Fruit fly (Drosophila melanogaster) whole organism, pupa: Measurements from ENCODE around the gene Sirt2.

Experiments used
- CG15710 ChIP-seq: fragments of 200-800 bp; sonication (Bioruptor generic); optimal IDR thresholded peaks from 2 replicates; lab custom pipeline; 2018; ENCODE audit warnings: missing biosample characterization, mild to moderate bottlenecking, missing genetic modification characterization, moderate library complexity
- CG17806 ChIP-seq: fragments of 200-800 bp; sonication (Bioruptor generic); optimal IDR thresholded peaks from 2 replicates; lab custom pipeline; 2018; ENCODE audit warnings: missing biosample characterization, mild to moderate bottlenecking, missing genetic modification characterization, moderate library complexity
- CG9948 ChIP-seq: fragments of 200-800 bp; sonication (Bioruptor generic); optimal IDR thresholded peaks from 2 replicates; lab custom pipeline; 2018; ENCODE audit warnings: missing biosample characterization, mild to moderate bottlenecking, missing genetic modification characterization, moderate library complexity
- Pif1A ChIP-seq: fragments of 200-800 bp; sonication (Bioruptor generic); optimal IDR thresholded peaks from 3 replicates; lab custom pipeline; 2016; ENCODE audit warnings: missing biosample characterization, missing genetic modification characterization

DNA sequence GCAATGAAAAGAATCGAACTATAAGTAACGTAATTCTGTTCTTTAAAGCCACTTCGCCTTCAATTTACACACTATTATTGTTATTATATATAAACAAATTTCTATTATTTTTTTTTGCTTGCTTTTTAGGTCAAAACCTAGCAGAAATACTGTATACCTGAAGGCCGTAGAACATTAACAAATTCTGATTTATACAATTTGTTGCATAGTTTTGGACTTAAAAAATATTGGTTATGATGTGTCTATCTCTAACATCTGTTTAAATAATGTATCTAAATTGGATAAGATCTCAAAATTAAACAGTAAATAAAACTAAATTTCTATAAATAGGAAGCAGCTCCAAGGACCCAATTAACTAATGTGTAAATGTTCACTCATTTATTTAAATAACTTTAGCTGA lies 22.4 kb upstream of the Sirt2 start:
- TF ChIP-seq CG17806 (tag; lab: Kevin White, UChicago) (no peak), CG15710 (no peak), CG9948 (tag; lab: Kevin White, UChicago) (no peak), Pif1A (GFP tag; lab: Kevin White, UChicago) (no peak)
